Worm (Caenorhabditis elegans): ENCODE results near the gene str-47.

DNA sequence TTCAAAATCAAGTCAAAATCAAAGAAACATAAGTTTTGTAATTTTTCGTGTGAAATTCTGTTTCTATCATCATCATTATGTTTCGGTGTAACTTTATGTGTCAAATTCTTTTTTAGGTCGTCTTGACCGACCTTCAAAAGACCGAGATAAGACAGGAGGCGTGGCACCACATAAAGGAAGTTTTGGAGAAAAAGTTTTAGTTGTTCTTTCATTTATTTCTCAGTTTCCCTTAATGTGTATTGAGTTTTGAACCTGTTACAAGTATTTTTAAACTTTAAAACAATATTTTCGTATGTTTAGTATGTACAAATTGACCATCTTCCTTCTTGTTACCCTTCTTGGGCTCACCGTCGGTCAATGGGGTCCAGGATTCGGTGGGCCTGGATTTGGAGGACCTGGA, 20.9 kb upstream of the str-47 start, which contains the start of gene grsp-4:
- TF ChIP-seq nhr-12 (tag; optimal IDR thresholded peaks at IDR 0.05) (no peak), ztf-11 (tag; optimal IDR thresholded peaks at IDR 0.05) (no peak), zag-1 (tag; optimal IDR thresholded peaks at IDR 0.05) (no peak), ama-1 (optimal IDR thresholded peaks at IDR 0.05) (no peak), sma-9 (GFP tag; optimal IDR thresholded peaks at IDR 0.05) (no peak), sma-9 (tag; optimal IDR thresholded peaks at IDR 0.05) (no peak), skn-1 (tag; optimal IDR thresholded peaks at IDR 0.05) (no peak), lin-13 (GFP tag; optimal IDR thresholded peaks at IDR 0.05) (no peak)
